Worm (Caenorhabditis elegans) whole organism, L3 larva: Measurements from ENCODE around the gene twk-13.

ENCODE experiments used
- R02D3.7 ChIP-seq: fragments of 150-350 bp; optimal IDR thresholded peaks from 2 replicates; lab custom pipeline; 2014; ENCODE audit warnings: missing biosample characterization, missing genetic modification characterization
- aly-2 ChIP-seq: fragments of 150-350 bp; optimal IDR thresholded peaks from 2 replicates; lab custom pipeline; 2014; ENCODE audit warnings: missing biosample characterization, missing genetic modification characterization
- ama-1 ChIP-seq: fragments of 150-350 bp; optimal IDR thresholded peaks from 2 replicates; lab custom pipeline; 2018
- ceh-16 ChIP-seq: sonication (generic microtip); optimal IDR thresholded peaks from 2 replicates; lab custom pipeline; 2017; ENCODE audit warnings: missing biosample characterization, missing genetic modification characterization
- ceh-82 ChIP-seq: fragments of 150-350 bp; optimal IDR thresholded peaks from 2 replicates; lab custom pipeline; 2014; ENCODE audit warnings: missing biosample characterization, missing genetic modification characterization
- ceh-9 ChIP-seq: sonication (generic microtip); optimal IDR thresholded peaks from 2 replicates; lab custom pipeline; 2018; ENCODE audit warnings: missing biosample characterization, missing genetic modification characterization
- daf-12 ChIP-seq: fragments of 150-350 bp; optimal IDR thresholded peaks from 2 replicates; lab custom pipeline; 2014; ENCODE audit warnings: missing biosample characterization, missing genetic modification reagents, missing genetic modification characterization
- egl-5 ChIP-seq: fragments of 150-350 bp; optimal IDR thresholded peaks from 2 replicates; lab custom pipeline; 2017; ENCODE audit warnings: missing biosample characterization, missing genetic modification reagents, missing genetic modification characterization, inconsistent platforms
- elt-1 ChIP-seq: fragments of 150-350 bp; optimal IDR thresholded peaks from 2 replicates; lab custom pipeline; 2014; ENCODE audit warnings: missing biosample characterization, missing genetic modification characterization
- elt-2 ChIP-seq: sonication (generic microtip); optimal IDR thresholded peaks from 2 replicates; lab custom pipeline; 2016; ENCODE audit warnings: missing genetic modification reagents, mild to moderate bottlenecking, missing genetic modification characterization, missing compliant biosample characterization
- elt-3 ChIP-seq, 3 experiments: fragments of 150-350 bp in 1 of 3; sonication (generic microtip) in 2 of 3; optimal IDR thresholded peaks; 2 replicates in 2 of 3; 4 replicates in 1 of 3; lab custom pipeline; 2014 to 2017; ENCODE audit warnings: missing biosample characterization in 3 of 3, missing genetic modification characterization in 3 of 3
- eor-1 ChIP-seq, 2 experiments: fragments of 150-350 bp; optimal IDR thresholded peaks; 2 replicates each; lab custom pipeline; 2014 to 2018; ENCODE audit warnings: missing biosample characterization in 2 of 2, missing genetic modification characterization in 2 of 2
- fkh-10 ChIP-seq: sonication (generic microtip); optimal IDR thresholded peaks from 2 replicates; lab custom pipeline; 2017; ENCODE audit warnings: missing biosample characterization, missing genetic modification reagents, missing genetic modification characterization
- fkh-2 ChIP-seq: fragments of 150-350 bp; optimal IDR thresholded peaks from 2 replicates; lab custom pipeline; 2014; ENCODE audit warnings: missing biosample characterization, missing genetic modification reagents, missing genetic modification characterization
- fos-1 ChIP-seq: fragments of 150-350 bp; optimal IDR thresholded peaks from 2 replicates; lab custom pipeline; 2014; ENCODE audit warnings: missing biosample characterization, missing genetic modification characterization
- hmg-11 ChIP-seq: sonication (generic microtip); optimal IDR thresholded peaks from 2 replicates; lab custom pipeline; 2016; ENCODE audit warnings: missing genetic modification characterization, missing compliant biosample characterization
- jun-1 ChIP-seq: fragments of 150-350 bp; optimal IDR thresholded peaks from 2 replicates; lab custom pipeline; 2014; ENCODE audit warnings: missing biosample characterization, missing genetic modification reagents, missing genetic modification characterization
- lin-15B ChIP-seq: fragments of 150-350 bp; optimal IDR thresholded peaks from 2 replicates; lab custom pipeline; 2014; ENCODE audit warnings: missing biosample characterization, missing genetic modification characterization
- lin-39 ChIP-seq: fragments of 150-350 bp; optimal IDR thresholded peaks from 2 replicates; lab custom pipeline; 2018; ENCODE audit warnings: missing biosample characterization, missing genetic modification reagents, missing genetic modification characterization
- lsy-12 ChIP-seq: sonication (generic microtip); optimal IDR thresholded peaks from 2 replicates; lab custom pipeline; 2016; ENCODE audit warnings: mild to moderate bottlenecking, missing genetic modification characterization, missing compliant biosample characterization
- mdl-1 ChIP-seq: fragments of 150-350 bp; optimal IDR thresholded peaks from 2 replicates; lab custom pipeline; 2014; ENCODE audit warnings: missing biosample characterization, missing genetic modification characterization
- mml-1 ChIP-seq: fragments of 150-350 bp; sonication (generic microtip); optimal IDR thresholded peaks from 3 replicates; lab custom pipeline; 2014; ENCODE audit warnings: missing biosample characterization, missing genetic modification characterization
- nfya-1 ChIP-seq: sonication (generic microtip); optimal IDR thresholded peaks from 2 replicates; lab custom pipeline; 2017; ENCODE audit warnings: missing genetic modification characterization, mild to moderate bottlenecking, missing compliant biosample characterization, antibody characterized with exemption, moderate library complexity; ENCODE audit not compliant: insufficient read depth
- nhr-11 ChIP-seq: fragments of 150-350 bp; optimal IDR thresholded peaks from 2 replicates; lab custom pipeline; 2014; ENCODE audit warnings: missing biosample characterization, missing genetic modification characterization
- nhr-12 ChIP-seq: fragments of 150-350 bp; optimal IDR thresholded peaks from 2 replicates; lab custom pipeline; 2014; ENCODE audit warnings: missing biosample characterization, missing genetic modification characterization
- nhr-23 ChIP-seq: fragments of 150-350 bp; optimal IDR thresholded peaks from 2 replicates; lab custom pipeline; 2014; ENCODE audit warnings: missing biosample characterization, missing genetic modification reagents, missing genetic modification characterization
- nhr-237 ChIP-seq: fragments of 150-350 bp; optimal IDR thresholded peaks from 2 replicates; lab custom pipeline; 2014; ENCODE audit warnings: missing biosample characterization, missing genetic modification characterization
- nhr-25 ChIP-seq: sonication (generic microtip); optimal IDR thresholded peaks from 2 replicates; lab custom pipeline; 2017; ENCODE audit warnings: missing biosample characterization, missing genetic modification characterization
- nhr-43 ChIP-seq: sonication (generic microtip); optimal IDR thresholded peaks from 2 replicates; lab custom pipeline; 2016; ENCODE audit warnings: mild to moderate bottlenecking, missing genetic modification characterization, missing compliant biosample characterization; ENCODE audit not compliant: poor library complexity, severe bottlenecking
- nhr-67 ChIP-seq: fragments of 150-350 bp; optimal IDR thresholded peaks from 2 replicates; lab custom pipeline; 2014; ENCODE audit warnings: missing biosample characterization, missing genetic modification characterization
- nhr-76 ChIP-seq: fragments of 150-350 bp; sonication (generic microtip); optimal IDR thresholded peaks from 5 replicates; lab custom pipeline; 2014; ENCODE audit warnings: missing biosample characterization, missing genetic modification characterization
- nhr-77 ChIP-seq: fragments of 150-350 bp; optimal IDR thresholded peaks from 2 replicates; lab custom pipeline; 2014; ENCODE audit warnings: missing biosample characterization, missing genetic modification characterization
- pha-4 ChIP-seq: fragments of 150-350 bp; optimal IDR thresholded peaks from 2 replicates; lab custom pipeline; 2014; ENCODE audit warnings: missing biosample characterization, missing genetic modification reagents, missing genetic modification characterization
- pqm-1 ChIP-seq: fragments of 150-350 bp; optimal IDR thresholded peaks from 2 replicates; lab custom pipeline; 2017; ENCODE audit warnings: missing biosample characterization, missing genetic modification characterization, inconsistent platforms
- sea-2 ChIP-seq: fragments of 150-350 bp; sonication (generic microtip); optimal IDR thresholded peaks from 4 replicates; lab custom pipeline; 2014; ENCODE audit warnings: missing biosample characterization, missing genetic modification reagents, missing genetic modification characterization
- skn-1 ChIP-seq: fragments of 150-350 bp; optimal IDR thresholded peaks from 2 replicates; lab custom pipeline; 2014; ENCODE audit warnings: missing biosample characterization, missing genetic modification characterization
- snpc-4 ChIP-seq: fragments of 150-350 bp; optimal IDR thresholded peaks from 2 replicates; lab custom pipeline; 2014; ENCODE audit warnings: missing biosample characterization, missing genetic modification characterization
- tbx-2 ChIP-seq: sonication (generic microtip); optimal IDR thresholded peaks from 2 replicates; lab custom pipeline; 2016; ENCODE audit warnings: mild to moderate bottlenecking, missing genetic modification characterization, missing compliant biosample characterization
- unc-39 ChIP-seq: sonication (generic microtip); optimal IDR thresholded peaks from 4 replicates; lab custom pipeline; 2017; ENCODE audit warnings: missing biosample characterization, missing genetic modification characterization
- zag-1 ChIP-seq: fragments of 150-350 bp; optimal IDR thresholded peaks from 2 replicates; lab custom pipeline; 2014; ENCODE audit warnings: missing biosample characterization, missing genetic modification characterization
- ztf-11 ChIP-seq: fragments of 150-350 bp; optimal IDR thresholded peaks from 2 replicates; lab custom pipeline; 2014; ENCODE audit warnings: missing biosample characterization, missing genetic modification characterization
- ztf-4 ChIP-seq: fragments of 150-350 bp; optimal IDR thresholded peaks from 2 replicates; lab custom pipeline; 2014; ENCODE audit warnings: missing biosample characterization, missing genetic modification characterization

The twk-13 gene

ce11 chrV:12310256-12310655 lies 27.5 kb downstream of the twk-13 start, which contains the start of gene hpo-30:
hpo-30 (minus strand) TSS chrV:12310356.
- TF ChIP-seq pha-4 (tag; lab: Kevin White, UChicago): no peak

ce11 chrV:12307011-12307540 lies 30.7 kb downstream of the twk-13 start, which contains the start of gene srg-45:
srg-45 (plus strand) TSS chrV:12307490.
- TF ChIP-seq ama-1 (no peak), R02D3.7 (tag; lab: Kevin White, UChicago) (no peak), lin-39 (tag; lab: Kevin White, UChicago) (no peak), eor-1 (tag; optimal IDR thresholded peaks at IDR 0.05; lab: Kevin White, UChicago) (no peak), nhr-12 (no peak), elt-2 (tag; lab: Kevin White, UChicago) (no peak), fkh-2 (no peak), snpc-4 (no peak), ztf-4 (tag; lab: Kevin White, UChicago) (no peak), tbx-2 (tag; lab: Kevin White, UChicago) (no peak), nhr-77 (no peak), fos-1 (no peak), unc-39 (tag; lab: Kevin White, UChicago) (no peak), mdl-1 (tag; lab: Kevin White, UChicago) (no peak), fkh-10 (GFP tag; lab: Kevin White, UChicago) (no peak), jun-1 (tag; lab: Kevin White, UChicago) (no peak), nhr-67 (tag; lab: Kevin White, UChicago) (no peak)

ce11 chrV:12305677-12306076 lies 32.1 kb downstream of the twk-13 start:
- TF ChIP-seq daf-12 (tag; lab: Kevin White, UChicago): no peak
- no peak for TF ChIP-seq sea-2 (GFP tag; lab: Kevin White, UChicago)
- no peak for TF ChIP-seq nhr-25 (tag; lab: Kevin White, UChicago)
- no peak for TF ChIP-seq unc-39 (tag; lab: Kevin White, UChicago)
- no peak for TF ChIP-seq fos-1
- no peak for TF ChIP-seq nhr-43 (tag; lab: Kevin White, UChicago)
- TF ChIP-seq ceh-9: no peak
- no peak for TF ChIP-seq fkh-2
- TF ChIP-seq lsy-12: no peak
- no peak for TF ChIP-seq elt-3 (tag; optimal IDR thresholded peaks at IDR 0.05; lab: Kevin White, UChicago)
- TF ChIP-seq R02D3.7 (tag; lab: Kevin White, UChicago): no peak
- TF ChIP-seq nhr-76 (tag; lab: Kevin White, UChicago): no peak
- TF ChIP-seq eor-1 (tag; optimal IDR thresholded peaks at IDR 0.05; lab: Kevin White, UChicago): no peak
- TF ChIP-seq snpc-4: no peak
- no peak for TF ChIP-seq nhr-12
- TF ChIP-seq ceh-82 (tag; lab: Kevin White, UChicago): no peak
- no peak for TF ChIP-seq nhr-23 (tag; lab: Kevin White, UChicago)
- no peak for TF ChIP-seq nhr-67 (tag; lab: Kevin White, UChicago)

ce11 chrV:12303453-12304077 lies 34.2 kb downstream of the twk-13 start:
- peak; percentile 100 for TF ChIP-seq hmg-11 (tag; lab: Kevin White, UChicago)
- peak; percentile 79 for TF ChIP-seq nhr-76 (tag; lab: Kevin White, UChicago)
- TF ChIP-seq elt-3 (tag; optimal IDR thresholded peaks at IDR 0.05; lab: Kevin White, UChicago): peak in 2 of 3 experiments; percentile 28 to 77
- no peak for TF ChIP-seq eor-1 (tag; optimal IDR thresholded peaks at IDR 0.05; lab: Kevin White, UChicago)
- TF ChIP-seq pha-4 (tag; lab: Kevin White, UChicago): peak; percentile 75
- peak; percentile 67 for TF ChIP-seq zag-1 (tag; lab: Kevin White, UChicago)
- TF ChIP-seq sea-2 (GFP tag; lab: Kevin White, UChicago): peak; percentile 5
- peak; percentile 88 for TF ChIP-seq ama-1
- peak; percentile 69 for TF ChIP-seq R02D3.7 (tag; lab: Kevin White, UChicago)
- peak; percentile 66 for TF ChIP-seq jun-1 (tag; lab: Kevin White, UChicago)
- TF ChIP-seq ceh-82 (tag; lab: Kevin White, UChicago): peak; percentile 94
- no peak for TF ChIP-seq unc-39 (tag; lab: Kevin White, UChicago)
- peak; percentile 16 for TF ChIP-seq elt-1 (tag; lab: Kevin White, UChicago)
- TF ChIP-seq nfya-1 (tag; lab: Kevin White, UChicago): peak; percentile 70
- TF ChIP-seq lsy-12: peak; percentile 94
- TF ChIP-seq fkh-2: no peak
- peak; percentile 19 for TF ChIP-seq pqm-1 (tag; lab: Kevin White, UChicago)
- no peak for TF ChIP-seq ceh-9
- peak; percentile 4 for TF ChIP-seq nhr-12
- peak; percentile 37 for TF ChIP-seq ceh-16
- TF ChIP-seq nhr-11: peak; percentile 26
- peak; percentile 95 for TF ChIP-seq tbx-2 (tag; lab: Kevin White, UChicago)
- TF ChIP-seq ztf-11: peak; percentile 42
- peak; percentile 5 for TF ChIP-seq mml-1
- no peak for TF ChIP-seq mdl-1 (tag; lab: Kevin White, UChicago)
- no peak for TF ChIP-seq nhr-237
- TF ChIP-seq daf-12 (tag; lab: Kevin White, UChicago): no peak
- TF ChIP-seq nhr-43 (tag; lab: Kevin White, UChicago): peak; percentile 97
- no peak for TF ChIP-seq fos-1
- TF ChIP-seq egl-5 (tag; lab: Kevin White, UChicago): peak; percentile 58
- peak; percentile 35 for TF ChIP-seq lin-15B (tag; lab: Kevin White, UChicago)
- no peak for TF ChIP-seq snpc-4
- TF ChIP-seq nhr-67 (tag; lab: Kevin White, UChicago): peak; percentile 6
- peak; percentile 71 for TF ChIP-seq ztf-4 (tag; lab: Kevin White, UChicago)
- TF ChIP-seq skn-1 (tag; lab: Kevin White, UChicago): peak; percentile 80
- TF ChIP-seq aly-2 (tag; lab: Kevin White, UChicago): peak; percentile 82
